Fruit fly (Drosophila melanogaster): ENCODE measurements around the gene CG8509.

The CG8509 gene

DNA sequence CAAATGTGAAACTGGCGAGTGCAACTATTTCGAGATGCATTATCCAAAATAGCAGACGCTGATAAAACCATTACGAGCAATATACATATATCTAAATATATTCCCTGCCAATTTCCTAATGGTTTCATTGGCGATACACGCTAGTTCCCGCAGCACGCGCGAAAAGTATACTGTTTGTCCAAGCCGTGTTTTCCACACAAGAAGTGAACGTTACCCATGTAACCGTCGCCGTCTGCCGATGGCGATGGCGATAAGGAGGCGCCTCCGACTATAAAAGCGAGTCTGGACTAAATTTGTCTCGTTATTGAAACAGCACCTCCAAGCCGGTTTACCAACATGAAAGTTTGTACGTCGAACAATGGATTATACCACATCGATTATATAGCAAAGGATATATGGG lies 30.5 kb upstream of the CG8509 start, which contains the start of gene CG43673:
TSS of gene CG43673 (plus strand) at position 301 of the 400 bp plus-strand sequence.
- TF ChIP-seq cic (GFP tag; optimal IDR thresholded peaks at IDR 0.05) = no peak
- TF ChIP-seq CG5204 (GFP tag; optimal IDR thresholded peaks at IDR 0.05) = no peak
- no peak for TF ChIP-seq ovo (GFP tag; optimal IDR thresholded peaks at IDR 0.05)
- TF ChIP-seq CG7101 (tag; optimal IDR thresholded peaks at IDR 0.05) = no peak
- TF ChIP-seq kay (GFP tag; ENCODE audit: borderline replicate concordance) = no peak
- TF ChIP-seq toe (GFP tag; optimal IDR thresholded peaks at IDR 0.05) = no peak
- TF ChIP-seq pad (GFP tag; optimal IDR thresholded peaks at IDR 0.05) = no peak
- TF ChIP-seq Clk (GFP tag; optimal IDR thresholded peaks at IDR 0.05) = no peak
- TF ChIP-seq Crg-1 (GFP tag; optimal IDR thresholded peaks at IDR 0.05) = no peak
- no peak for TF ChIP-seq CG14711 (tag; optimal IDR thresholded peaks at IDR 0.05)
- TF ChIP-seq tj (GFP tag; optimal IDR thresholded peaks at IDR 0.05) = no peak
- TF ChIP-seq CG12768 (GFP tag; optimal IDR thresholded peaks at IDR 0.05) = no peak
- no peak for TF ChIP-seq CG11617 (GFP tag; optimal IDR thresholded peaks at IDR 0.05)
- no peak for TF ChIP-seq CG33017 (tag; optimal IDR thresholded peaks at IDR 0.05)
- no peak for TF ChIP-seq Mnt (GFP tag; optimal IDR thresholded peaks at IDR 0.05)
- TF ChIP-seq CG1620 (GFP tag; optimal IDR thresholded peaks at IDR 0.05) = no peak

DNA sequence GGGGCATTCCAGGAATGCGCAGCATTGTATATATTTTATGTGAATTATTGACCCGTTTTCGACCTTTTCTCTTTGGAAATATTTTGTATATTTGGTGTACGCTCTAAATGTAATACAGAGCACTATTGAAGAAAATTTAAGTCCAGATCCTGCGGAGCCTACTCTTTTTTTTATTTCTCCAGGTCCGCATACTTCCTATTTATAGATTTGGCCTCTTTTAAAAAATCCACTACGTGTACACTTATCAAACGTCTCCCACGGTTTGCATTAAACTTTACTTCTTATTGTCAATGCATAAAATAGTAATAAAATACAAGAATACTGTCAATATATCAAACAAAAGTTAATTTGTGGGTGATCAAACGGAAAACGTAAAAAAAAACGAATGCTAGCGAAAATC lies 25.7 kb upstream of the CG8509 start, which contains the start of gene Efhc1.1:
TSS of gene Efhc1.1 (minus strand) at position 101 of the 400 bp plus-strand sequence.
- TF ChIP-seq CG14711 (tag; optimal IDR thresholded peaks at IDR 0.05) (no peak), CG12768 (GFP tag; optimal IDR thresholded peaks at IDR 0.05) (no peak), Clk (GFP tag; optimal IDR thresholded peaks at IDR 0.05) (no peak), CG7045 (GFP tag; optimal IDR thresholded peaks at IDR 0.05) (no peak), CG11617 (GFP tag; optimal IDR thresholded peaks at IDR 0.05) (no peak), toe (GFP tag; optimal IDR thresholded peaks at IDR 0.05) (no peak), CG7101 (tag; optimal IDR thresholded peaks at IDR 0.05) (no peak), kay (GFP tag; ENCODE audit: borderline replicate concordance) (no peak), CG33017 (tag; optimal IDR thresholded peaks at IDR 0.05) (no peak), bab1 (GFP tag; optimal IDR thresholded peaks at IDR 0.05) (no peak), Mnt (GFP tag; optimal IDR thresholded peaks at IDR 0.05) (no peak), pad (GFP tag; optimal IDR thresholded peaks at IDR 0.05) (no peak), Hr96 (GFP tag; optimal IDR thresholded peaks at IDR 0.05) (no peak), cic (GFP tag; optimal IDR thresholded peaks at IDR 0.05) (no peak), cnc (optimal IDR thresholded peaks at IDR 0.05) (no peak), tj (GFP tag; optimal IDR thresholded peaks at IDR 0.05) (no peak)

DNA sequence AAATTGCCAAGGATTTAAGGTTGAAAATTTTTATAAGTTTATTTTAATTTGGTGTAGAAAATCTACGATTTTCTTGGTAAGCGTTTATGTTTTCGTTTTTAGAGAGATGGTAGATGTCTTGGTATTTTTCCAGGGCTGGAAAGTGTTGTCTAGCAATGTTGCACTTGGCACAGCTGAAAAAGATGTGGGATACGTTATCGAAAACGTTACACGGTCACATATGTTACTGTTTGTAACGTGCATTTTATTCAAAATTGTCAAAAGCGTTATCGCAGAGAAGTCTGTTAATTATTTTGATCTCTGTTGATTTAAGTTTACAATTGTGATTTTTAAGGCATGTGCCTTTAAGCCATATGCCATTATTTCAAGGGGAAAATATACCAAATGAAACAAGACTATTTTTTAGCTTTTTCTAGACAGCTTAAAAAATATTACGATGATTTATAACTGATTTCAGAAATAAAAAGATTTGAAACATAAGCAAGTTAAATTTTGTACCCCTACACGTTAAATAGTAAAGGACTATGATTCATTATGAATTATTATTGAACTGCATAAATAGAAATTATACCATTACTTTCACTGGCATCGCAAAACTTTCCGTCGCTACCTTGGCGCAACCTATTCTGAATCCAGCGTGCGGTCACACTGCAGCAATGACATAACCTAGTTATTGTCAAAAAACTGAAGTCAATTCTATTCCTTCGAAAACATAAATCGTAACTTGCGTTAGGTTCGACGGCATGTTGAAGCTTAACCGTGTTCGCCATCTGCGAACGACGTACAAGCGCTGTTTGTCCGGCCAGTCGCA lies 23.7 kb upstream of the CG8509 start, which contains the start of the genes Paf-AHalpha and mRpS30:
TSS of gene Paf-AHalpha (minus strand) at position 155 of the 811 bp plus-strand sequence.
TSS of gene mRpS30 (plus strand) at position 619 of the 811 bp plus-strand sequence.
- peak; percentile 45 for TF ChIP-seq bab1 (GFP tag; optimal IDR thresholded peaks at IDR 0.05)
- TF ChIP-seq tj (GFP tag; optimal IDR thresholded peaks at IDR 0.05) = no peak
- no peak for TF ChIP-seq cic (GFP tag; optimal IDR thresholded peaks at IDR 0.05)
- TF ChIP-seq Clk (GFP tag; optimal IDR thresholded peaks at IDR 0.05) = no peak
- no peak for TF ChIP-seq CG33017 (tag; optimal IDR thresholded peaks at IDR 0.05)
- TF ChIP-seq CG1620 (GFP tag; optimal IDR thresholded peaks at IDR 0.05) = no peak
- no peak for TF ChIP-seq ovo (GFP tag; optimal IDR thresholded peaks at IDR 0.05)
- TF ChIP-seq cnc (optimal IDR thresholded peaks at IDR 0.05) = no peak
- TF ChIP-seq CG7045 (GFP tag; optimal IDR thresholded peaks at IDR 0.05) = no peak

DNA sequence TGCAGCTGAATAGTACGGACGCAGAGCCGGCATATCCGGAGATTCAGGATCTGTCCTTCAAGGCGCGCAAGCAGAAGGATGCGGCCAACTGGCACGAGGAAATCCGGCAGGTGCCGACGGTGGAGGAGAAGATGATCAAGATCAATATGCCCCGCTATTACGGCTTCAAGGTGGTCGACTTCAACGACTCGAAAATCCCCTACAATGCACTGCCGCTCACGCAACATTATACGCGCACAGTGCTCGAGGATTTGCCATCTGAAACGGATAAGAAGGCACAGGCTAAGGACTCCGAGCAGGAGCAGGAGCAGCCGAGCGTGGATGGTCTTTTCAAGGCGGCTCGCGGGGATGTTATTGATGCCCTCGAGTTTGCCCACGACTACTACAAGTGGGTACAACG lies 23.1 kb upstream of the CG8509 start:
- TF ChIP-seq ovo (GFP tag; optimal IDR thresholded peaks at IDR 0.05) (no peak), toe (GFP tag; optimal IDR thresholded peaks at IDR 0.05) (no peak), CG7101 (tag; optimal IDR thresholded peaks at IDR 0.05) (no peak), CG12768 (GFP tag; optimal IDR thresholded peaks at IDR 0.05) (no peak), cnc (optimal IDR thresholded peaks at IDR 0.05) (no peak), CG33017 (tag; optimal IDR thresholded peaks at IDR 0.05) (no peak), Clk (GFP tag; optimal IDR thresholded peaks at IDR 0.05) (no peak), CG5204 (GFP tag; optimal IDR thresholded peaks at IDR 0.05) (no peak), pad (GFP tag; optimal IDR thresholded peaks at IDR 0.05) (no peak), cic (GFP tag; optimal IDR thresholded peaks at IDR 0.05) (no peak), Hr96 (GFP tag; optimal IDR thresholded peaks at IDR 0.05) (no peak), CG14711 (tag; optimal IDR thresholded peaks at IDR 0.05) (no peak), CG11617 (GFP tag; optimal IDR thresholded peaks at IDR 0.05) (no peak), tj (GFP tag; optimal IDR thresholded peaks at IDR 0.05) (no peak), CG1620 (GFP tag; optimal IDR thresholded peaks at IDR 0.05) (no peak), Mnt (GFP tag; optimal IDR thresholded peaks at IDR 0.05) (no peak), Crg-1 (GFP tag; optimal IDR thresholded peaks at IDR 0.05) (no peak)

DNA sequence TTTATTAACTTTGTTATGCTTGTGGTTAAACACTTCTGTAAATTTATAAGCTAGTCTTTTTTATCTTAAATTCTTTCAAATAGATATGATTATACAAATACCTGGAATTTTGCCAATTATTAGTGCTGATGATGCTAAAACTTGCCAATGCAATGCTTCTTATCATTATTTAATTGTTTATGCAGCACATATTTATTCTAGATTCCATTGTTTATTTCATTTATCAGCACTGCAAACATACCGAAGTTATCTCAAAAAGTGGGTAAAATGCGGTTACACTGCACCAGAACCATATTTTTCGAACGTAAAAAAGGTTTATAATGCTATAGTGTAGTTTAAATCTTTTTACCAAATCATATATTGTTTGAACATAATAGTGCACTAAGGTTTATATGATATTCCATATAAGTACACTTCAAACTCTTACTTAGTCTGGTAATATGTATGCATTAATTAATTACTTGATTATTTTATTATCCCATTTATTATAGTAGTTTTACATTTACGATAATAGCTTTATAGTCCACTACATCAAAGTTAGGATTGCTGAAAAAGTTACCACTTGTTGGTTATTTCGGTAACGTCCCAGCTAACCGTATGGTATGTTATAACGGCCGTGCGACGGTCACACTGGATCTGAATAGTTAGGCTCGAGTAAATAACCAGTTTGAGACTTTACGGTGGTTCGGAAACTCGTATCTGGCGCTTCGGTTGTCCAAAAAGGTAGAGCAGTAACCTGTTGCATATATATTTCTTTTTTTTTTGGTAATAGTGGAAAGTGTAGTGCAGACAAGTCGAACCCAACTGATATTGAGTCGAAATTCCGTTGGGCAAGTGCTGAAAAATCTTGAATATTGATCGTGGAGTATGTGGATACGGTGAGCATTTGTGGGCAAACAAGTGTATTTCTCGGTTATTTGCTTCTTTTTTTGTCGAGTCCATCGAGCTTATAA lies 20.8 kb upstream of the CG8509 start, which contains the start of gene Rhp:
TSS of gene Rhp (plus strand) at position 663 of the 953 bp plus-strand sequence.
- peak; percentile 88 for TF ChIP-seq CG7101 (tag; optimal IDR thresholded peaks at IDR 0.05)
- TF ChIP-seq CG7045 (GFP tag; optimal IDR thresholded peaks at IDR 0.05) = peak; percentile 33
- no peak for TF ChIP-seq toe (GFP tag; optimal IDR thresholded peaks at IDR 0.05)
- TF ChIP-seq Clk (GFP tag; optimal IDR thresholded peaks at IDR 0.05) = no peak
- TF ChIP-seq CG11617 (GFP tag; optimal IDR thresholded peaks at IDR 0.05) = peak; percentile 62
- peak; percentile 24 for TF ChIP-seq bab1 (GFP tag; optimal IDR thresholded peaks at IDR 0.05)
- no peak for TF ChIP-seq kay (GFP tag; ENCODE audit: borderline replicate concordance)
- peak; percentile 20 for TF ChIP-seq CG1620 (GFP tag; optimal IDR thresholded peaks at IDR 0.05)
- peak; percentile 48 for TF ChIP-seq pad (GFP tag; optimal IDR thresholded peaks at IDR 0.05)
- TF ChIP-seq cic (GFP tag; optimal IDR thresholded peaks at IDR 0.05) = peak; percentile 70
- TF ChIP-seq Hr96 (GFP tag; optimal IDR thresholded peaks at IDR 0.05) = no peak
- TF ChIP-seq ovo (GFP tag; optimal IDR thresholded peaks at IDR 0.05) = peak; percentile 29
- TF ChIP-seq Crg-1 (GFP tag; optimal IDR thresholded peaks at IDR 0.05) = peak; percentile 51
- TF ChIP-seq cnc (optimal IDR thresholded peaks at IDR 0.05) = no peak
- TF ChIP-seq CG5204 (GFP tag; optimal IDR thresholded peaks at IDR 0.05) = no peak
- TF ChIP-seq CG14711 (tag; optimal IDR thresholded peaks at IDR 0.05) = peak; percentile 62
- peak; percentile 47 for TF ChIP-seq Mnt (GFP tag; optimal IDR thresholded peaks at IDR 0.05)
- TF ChIP-seq CG33017 (tag; optimal IDR thresholded peaks at IDR 0.05) = peak; percentile 41
- peak; percentile 45 for TF ChIP-seq CG12768 (GFP tag; optimal IDR thresholded peaks at IDR 0.05)
- peak; percentile 68 for TF ChIP-seq tj (GFP tag; optimal IDR thresholded peaks at IDR 0.05)
